Worm (Caenorhabditis elegans): ENCODE results near the gene srh-76.

Gene srh-76

ce11 chrV:5843415-5844337 is 10.0 kb downstream of the srh-76 start (continued):
- TF ChIP-seq tra-1 (GFP tag; IDR thresholded peaks at IDR 0.05), result 0 out of 2 replicates have a peak, but pooled peaks have one; percentile 7
- 0 out of 2 replicates have a peak, but pooled peaks have one; percentile 13 for TF ChIP-seq saeg-2 (GFP tag; IDR thresholded peaks at IDR 0.05)
- TF ChIP-seq Y48G9A.11 (GFP tag; IDR thresholded peaks at IDR 0.05), result no peak
- no peak for TF ChIP-seq fkh-10 (GFP tag; optimal IDR thresholded peaks at IDR 0.05)
- TF ChIP-seq ceh-62 (tag; optimal IDR thresholded peaks at IDR 0.05), result no peak
- no peak for TF ChIP-seq F26F4.8 (GFP tag; conservative IDR thresholded peaks at IDR 0.05)
- no peak for TF ChIP-seq F37D6.2 (tag; optimal IDR thresholded peaks at IDR 0.05)
- no peak for TF ChIP-seq dpl-1 (GFP tag; optimal IDR thresholded peaks at IDR 0.05)
- no peak for TF ChIP-seq dmd-8 (GFP tag; IDR thresholded peaks at IDR 0.05)
- TF ChIP-seq dmd-6 (GFP tag; IDR thresholded peaks at IDR 0.05), result peak; percentile 78
- TF ChIP-seq unc-62 (GFP tag; optimal IDR thresholded peaks at IDR 0.05 in 1 of 2), result peak in 1 of 2 experiments; percentile 95
- TF ChIP-seq unc-62 (tag; optimal IDR thresholded peaks at IDR 0.05), result no peak
- peak; percentile 87 for TF ChIP-seq nhr-77 (tag; optimal IDR thresholded peaks at IDR 0.05)
- peak; percentile 53; the same call in 1 of the 2 replicates for TF ChIP-seq lin-29 (GFP tag; IDR thresholded peaks at IDR 0.05)
- TF ChIP-seq snpc-1.2 (GFP tag; IDR thresholded peaks at IDR 0.05), result no peak; the same call in 1 of the 2 replicates
- no peak for TF ChIP-seq lin-13 (GFP tag; optimal IDR thresholded peaks at IDR 0.05)
- peak; percentile 95 for TF ChIP-seq set-16 (GFP tag; IDR thresholded peaks at IDR 0.05)
- peak; percentile 10; the same call in 1 of the 2 replicates for TF ChIP-seq T26A8.4 (GFP tag; IDR thresholded peaks at IDR 0.05)
- TF ChIP-seq daf-12 (tag; optimal IDR thresholded peaks at IDR 0.05), result no peak
- no peak for TF ChIP-seq ZK546.5 (tag; optimal IDR thresholded peaks at IDR 0.05)
- no peak for TF ChIP-seq ces-1 (GFP tag; optimal IDR thresholded peaks at IDR 0.05)
- peak; percentile 5 for TF ChIP-seq nhr-6 (tag; optimal IDR thresholded peaks at IDR 0.05)
- no peak for TF ChIP-seq duxl-1 (tag; optimal IDR thresholded peaks at IDR 0.05; ENCODE audit: poor library complexity)
- peak; percentile 89 for TF ChIP-seq hlh-11 (tag; optimal IDR thresholded peaks at IDR 0.05)
- TF ChIP-seq zag-1 (tag; optimal IDR thresholded peaks at IDR 0.05), result no peak
- TF ChIP-seq nhr-11 (tag; optimal IDR thresholded peaks at IDR 0.05), result peak; percentile 78
- no peak for TF ChIP-seq F44E2.7 (GFP tag; IDR thresholded peaks at IDR 0.05)
- TF ChIP-seq daf-16 (GFP tag; optimal IDR thresholded peaks at IDR 0.05), result no peak
- TF ChIP-seq daf-16 (tag; optimal IDR thresholded peaks at IDR 0.05), result peak; percentile 72
- no peak for TF ChIP-seq lin-15B (tag; optimal IDR thresholded peaks at IDR 0.05)
- TF ChIP-seq zip-2 (tag; optimal IDR thresholded peaks at IDR 0.05), result no peak
- TF ChIP-seq F10B5.3 (tag; optimal IDR thresholded peaks at IDR 0.05), result no peak
- TF ChIP-seq egl-43 (GFP tag; IDR thresholded peaks at IDR 0.05), result peak; percentile 59; the same call in 1 of the 2 replicates
- TF ChIP-seq pha-4 (GFP tag; IDR thresholded peaks at IDR 0.05), result peak; percentile 56
- TF ChIP-seq pha-4 (tag; optimal IDR thresholded peaks at IDR 0.05), result peak; percentile 62

ce11 chrV:5844349-5844760 is 10.7 kb downstream of the srh-76 start:
- TF ChIP-seq hlh-11 (tag; optimal IDR thresholded peaks at IDR 0.05) (peak; percentile 94), egl-43 (GFP tag; IDR thresholded peaks at IDR 0.05) (no peak), tra-1 (GFP tag; IDR thresholded peaks at IDR 0.05) (0 out of 2 replicates have a peak, but pooled peaks have one; percentile 30), rbr-2 (tag; optimal IDR thresholded peaks at IDR 0.05) (no peak), mdl-1 (tag; optimal IDR thresholded peaks at IDR 0.05) (peak; percentile 57 to 90), lsy-2 (tag; optimal IDR thresholded peaks at IDR 0.05) (peak in 1 of 2 experiments; percentile 63), jun-1 (tag; optimal IDR thresholded peaks at IDR 0.05) (peak; percentile 30), hmg-1.1 (GFP tag; IDR thresholded peaks at IDR 0.05) (no peak; the same call in 1 of the 2 replicates), R02D3.7 (tag; optimal IDR thresholded peaks at IDR 0.05) (no peak), nhr-28 (tag; optimal IDR thresholded peaks at IDR 0.05) (peak; percentile 98), pha-4 (GFP tag; IDR thresholded peaks at IDR 0.05) (peak; percentile 53; the same call in 1 of the 2 replicates), pha-4 (tag; optimal IDR thresholded peaks at IDR 0.05) (no peak), nhr-11 (tag; optimal IDR thresholded peaks at IDR 0.05) (peak; percentile 87), nhr-102 (tag; optimal IDR thresholded peaks at IDR 0.05) (peak; percentile 58), dve-1 (tag; optimal IDR thresholded peaks at IDR 0.05; ENCODE audit: insufficient read depth) (peak; percentile 86), ceh-20 (GFP tag; IDR thresholded peaks at IDR 0.05) (peak; percentile 79; the same call in 1 of the 2 replicates), mxl-2 (GFP tag; conservative IDR thresholded peaks at IDR 0.05) (peak; percentile 64; the same call in 1 of the 2 replicates), hif-1 (tag; optimal IDR thresholded peaks at IDR 0.05) (peak in 1 of 2 experiments; percentile 18), T20F7.1 (GFP tag; optimal IDR thresholded peaks at IDR 0.05) (peak; percentile 59), F49E8.2 (tag; optimal IDR thresholded peaks at IDR 0.05; ENCODE audit: borderline replicate concordance) (no peak)
